Fruit fly (Drosophila melanogaster): ENCODE data around the gene SmD2.

DNA sequence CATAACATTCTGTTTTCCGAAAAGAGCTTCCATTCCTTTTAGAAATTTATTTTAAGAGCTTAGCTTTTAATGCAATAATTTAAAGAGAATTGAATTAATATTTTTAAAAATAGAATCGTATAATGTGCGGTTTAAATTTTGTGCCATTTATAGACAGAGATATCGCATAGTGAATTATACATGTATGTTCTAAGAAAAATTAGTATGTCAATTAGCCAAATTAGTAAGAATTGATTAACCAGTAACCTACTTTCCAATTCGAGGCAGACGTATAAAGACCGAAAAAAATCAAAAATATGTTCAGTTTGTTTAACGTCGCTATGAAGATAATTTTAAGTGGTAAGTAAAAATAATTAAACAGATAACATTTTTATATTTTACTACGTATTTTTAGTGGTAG lies 36.0 kb downstream of the SmD2 start, which contains the start of gene CG31560:
- TF ChIP-seq CG8478 (optimal IDR thresholded peaks at IDR 0.05) (no peak), CTCF (optimal IDR thresholded peaks at IDR 0.05) (no peak)

All from S2 (cell line).